Worm (Caenorhabditis elegans) whole organism, L4 larva: Measurements from ENCODE around the gene pptr-2.
A peak's percentile ranks its signal among the peaks of the same experiment; 100 is the strongest.

Experiments used
- F49E8.2 ChIP-seq: sonication (generic microtip); optimal IDR thresholded peaks from 2 replicates; lab custom pipeline; 2016; ENCODE audit warnings: missing compliant biosample characterization, mild to moderate bottlenecking, missing genetic modification characterization, borderline replicate concordance
- R02D3.7 ChIP-seq: fragments of 150-350 bp; sonication (generic microtip); optimal IDR thresholded peaks from 3 replicates; lab custom pipeline; 2014; ENCODE audit warnings: missing biosample characterization, missing genetic modification characterization
- T26A8.4 ChIP-seq: fragments of 200-800 bp; sonication (Bioruptor generic); IDR thresholded peaks from 2 replicates; pipeline ENCODE4 v1.3.6; 2022; ENCODE audit warnings: missing genetic modification characterization, missing compliant biosample characterization
- Y5F2A.4 ChIP-seq: fragments of 200-800 bp; sonication (Bioruptor generic); optimal IDR thresholded peaks from 2 replicates; lab custom pipeline; 2018; ENCODE audit warnings: mild to moderate bottlenecking, missing genetic modification characterization, missing compliant biosample characterization
- Y75B8A.6 ChIP-seq: fragments of 200-800 bp; sonication (Bioruptor generic); IDR thresholded peaks from 2 replicates; pipeline ENCODE4 v1.3.6; 2022; ENCODE audit warnings: missing genetic modification reagents, missing genetic modification characterization, missing compliant biosample characterization
- aha-1 ChIP-seq: fragments of 150-350 bp; peaks from one replicate; lab custom pipeline; 2014; ENCODE audit warnings: missing biosample characterization, missing genetic modification characterization
- arid-1 ChIP-seq: fragments of 200-800 bp; sonication (Bioruptor generic); conservative IDR thresholded peaks from 2 replicates; pipeline ENCODE4 v1.3.6; 2022; ENCODE audit warnings: missing genetic modification reagents, missing genetic modification characterization, missing compliant biosample characterization
- ceh-28 ChIP-seq: fragments of 150-350 bp; optimal IDR thresholded peaks from 2 replicates; lab custom pipeline; 2014; ENCODE audit warnings: missing biosample characterization, missing genetic modification reagents, missing genetic modification characterization
- ces-1 ChIP-seq: fragments of 150-350 bp; sonication (generic microtip); optimal IDR thresholded peaks from 4 replicates; lab custom pipeline; 2014; ENCODE audit warnings: missing biosample characterization, missing genetic modification reagents, missing genetic modification characterization
- cey-2 ChIP-seq: sonication (generic microtip); optimal IDR thresholded peaks from 3 replicates; lab custom pipeline; 2017; ENCODE audit warnings: missing genetic modification characterization, mild to moderate bottlenecking, missing compliant biosample characterization, antibody characterized with exemption, borderline replicate concordance; ENCODE audit not compliant: insufficient read depth
- daf-12 ChIP-seq: fragments of 150-350 bp; optimal IDR thresholded peaks from 2 replicates; lab custom pipeline; 2014; ENCODE audit warnings: missing biosample characterization, missing genetic modification reagents, missing genetic modification characterization
- daf-16 ChIP-seq, 3 experiments: sonication (generic microtip); optimal IDR thresholded peaks; 2 replicates each; lab custom pipeline; 2016 to 2017; ENCODE audit warnings: missing genetic modification characterization in 3 of 3, missing genetic modification reagents in 3 of 3, mild to moderate bottlenecking in 2 of 3, missing compliant biosample characterization in 2 of 3, missing biosample characterization in 1 of 3, moderate library complexity in 1 of 3
- dpl-1 ChIP-seq: fragments of 150-350 bp; optimal IDR thresholded peaks from 2 replicates; lab custom pipeline; 2014; ENCODE audit warnings: missing biosample characterization, missing genetic modification reagents, missing genetic modification characterization
- fos-1 ChIP-seq: fragments of 150-350 bp; optimal IDR thresholded peaks from 2 replicates; lab custom pipeline; 2014; ENCODE audit warnings: missing biosample characterization, missing genetic modification characterization
- hif-1 ChIP-seq, 2 experiments: sonication (generic microtip); optimal IDR thresholded peaks; 2 replicates each; lab custom pipeline; 2016 to 2017; ENCODE audit warnings: missing compliant biosample characterization in 2 of 2, missing genetic modification characterization in 2 of 2, missing genetic modification reagents in 2 of 2, missing genotype in 2 of 2, mild to moderate bottlenecking in 1 of 2
- hlh-30 ChIP-seq: sonication (generic microtip); optimal IDR thresholded peaks from 2 replicates; lab custom pipeline; 2017; ENCODE audit warnings: antibody characterized with exemption, mild to moderate bottlenecking, missing genetic modification characterization, missing compliant biosample characterization; ENCODE audit not compliant: insufficient read depth
- jun-1 ChIP-seq: fragments of 150-350 bp; optimal IDR thresholded peaks from 2 replicates; lab custom pipeline; 2014; ENCODE audit warnings: missing biosample characterization, missing genetic modification reagents, missing genetic modification characterization
- lin-15B ChIP-seq: fragments of 150-350 bp; sonication (generic microtip); optimal IDR thresholded peaks from 3 replicates; lab custom pipeline; 2014; ENCODE audit warnings: missing biosample characterization, missing genetic modification characterization
- lin-29 ChIP-seq: fragments of 200-800 bp; sonication (Bioruptor generic); IDR thresholded peaks from 2 replicates; pipeline ENCODE4 v1.3.6; 2022; ENCODE audit warnings: missing genetic modification reagents, missing genetic modification characterization, missing compliant biosample characterization
- lin-38 ChIP-seq: fragments of 200-800 bp; sonication (Bioruptor generic); IDR thresholded peaks from 2 replicates; pipeline ENCODE4 v1.3.6; 2022; ENCODE audit warnings: missing genetic modification reagents, missing genetic modification characterization, missing compliant biosample characterization
- lir-3 ChIP-seq: sonication (generic microtip); optimal IDR thresholded peaks from 2 replicates; lab custom pipeline; 2016; ENCODE audit warnings: mild to moderate bottlenecking, missing genetic modification characterization, missing compliant biosample characterization
- madf-5 ChIP-seq, 2 experiments: fragments of 200-800 bp; sonication (Bioruptor generic); IDR thresholded peaks; 2 replicates each; pipeline ENCODE4 v1.3.6; 2022; ENCODE audit warnings: missing compliant biosample characterization in 2 of 2, missing genetic modification characterization in 2 of 2
- mdl-1 ChIP-seq, 2 experiments: fragments of 150-350 bp in 1 of 2; sonication (generic microtip) in 1 of 2; optimal IDR thresholded peaks; 2 replicates each; lab custom pipeline; 2014 to 2017; ENCODE audit warnings: missing biosample characterization in 2 of 2, missing genetic modification characterization in 2 of 2
- mxl-2 ChIP-seq: fragments of 200-800 bp; sonication (Bioruptor generic); conservative IDR thresholded peaks from 2 replicates; pipeline ENCODE4 v1.3.6; 2022; ENCODE audit warnings: missing genetic modification reagents, missing genetic modification characterization, missing compliant biosample characterization
- nhr-11 ChIP-seq: fragments of 150-350 bp; optimal IDR thresholded peaks from 2 replicates; lab custom pipeline; 2014; ENCODE audit warnings: missing biosample characterization, missing genetic modification characterization
- nhr-111 ChIP-seq: fragments of 200-800 bp; sonication (Bioruptor generic); optimal IDR thresholded peaks from 2 replicates; lab custom pipeline; 2018; ENCODE audit warnings: mild to moderate bottlenecking, missing genetic modification characterization, missing compliant biosample characterization
- nhr-48 ChIP-seq: sonication (generic microtip); optimal IDR thresholded peaks from 2 replicates; lab custom pipeline; 2016; ENCODE audit warnings: mild to moderate bottlenecking, missing genetic modification characterization, missing compliant biosample characterization
- nhr-76 ChIP-seq: fragments of 150-350 bp; optimal IDR thresholded peaks from 2 replicates; lab custom pipeline; 2014; ENCODE audit warnings: missing biosample characterization, missing genetic modification characterization
- pha-4 ChIP-seq, 2 experiments: fragments of 150-350 bp in 1 of 2; fragments of 200-800 bp in 1 of 2; sonication (Bioruptor generic) in 1 of 2; IDR thresholded peaks in 1 of 2; optimal IDR thresholded peaks in 1 of 2; 2 replicates each; pipeline versions ENCODE4 v1.3.6 to Lab custom; 2014 to 2022; ENCODE audit warnings: missing genetic modification characterization in 2 of 2, missing genetic modification reagents in 2 of 2, missing biosample characterization in 1 of 2, missing compliant biosample characterization in 1 of 2
- php-3 ChIP-seq: fragments of 200-800 bp; sonication (Bioruptor generic); IDR thresholded peaks from 2 replicates; pipeline ENCODE4 v1.3.6; 2022; ENCODE audit warnings: missing genetic modification reagents, missing genetic modification characterization, missing compliant biosample characterization
- pqm-1 ChIP-seq: sonication (generic microtip); optimal IDR thresholded peaks from 2 replicates; lab custom pipeline; 2017; ENCODE audit warnings: missing biosample characterization, missing genetic modification characterization
- rbr-2 ChIP-seq: sonication (generic microtip); optimal IDR thresholded peaks from 2 replicates; lab custom pipeline; 2016; ENCODE audit warnings: missing genotype, missing genetic modification characterization, missing compliant biosample characterization
- snpc-1.2 ChIP-seq: fragments of 200-800 bp; sonication (Bioruptor generic); IDR thresholded peaks from 2 replicates; pipeline ENCODE4 v1.3.6; 2022; ENCODE audit warnings: missing genetic modification reagents, missing genetic modification characterization, missing compliant biosample characterization
- spr-3 ChIP-seq: fragments of 200-800 bp; sonication (Bioruptor generic); optimal IDR thresholded peaks from 2 replicates; lab custom pipeline; 2018; ENCODE audit warnings: mild to moderate bottlenecking, missing genetic modification characterization, missing compliant biosample characterization
- unc-39 ChIP-seq: sonication (generic microtip); optimal IDR thresholded peaks from 2 replicates; lab custom pipeline; 2017; ENCODE audit warnings: missing biosample characterization, missing genetic modification characterization
- unc-62 ChIP-seq, 3 experiments: fragments of 150-350 bp in 1 of 3; sonication (generic microtip); optimal IDR thresholded peaks in 2 of 3; peaks in 1 of 3; 1 replicate in 1 of 3; 2 replicates in 2 of 3; lab custom pipeline; 2014 to 2017; ENCODE audit warnings: missing biosample characterization in 3 of 3, missing genetic modification characterization in 3 of 3, missing genetic modification reagents in 3 of 3, missing genotype in 1 of 3
- zfp-3 ChIP-seq: fragments of 200-800 bp; sonication (Bioruptor generic); conservative IDR thresholded peaks from 2 replicates; pipeline ENCODE4 v1.3.6; 2022; ENCODE audit warnings: missing genetic modification reagents, missing genetic modification characterization, missing compliant biosample characterization
- zip-2 ChIP-seq: fragments of 150-350 bp; optimal IDR thresholded peaks from 2 replicates; lab custom pipeline; 2014; ENCODE audit warnings: missing biosample characterization, missing genetic modification characterization
- ztf-7 ChIP-seq: fragments of 150-350 bp; optimal IDR thresholded peaks from 2 replicates; lab custom pipeline; 2014; ENCODE audit warnings: missing biosample characterization, missing genetic modification characterization

Gene pptr-2

ce11 chrV:11069277-11069676 lies 34.5 kb upstream of the pptr-2 start, which contains the start of gene T04C12.8 (continued):
- no peak for TF ChIP-seq Y5F2A.4 (GFP tag; lab: Kevin White, UChicago)
- TF ChIP-seq F49E8.2, result no peak
- peak; percentile 21 for TF ChIP-seq nhr-48 (tag; lab: Kevin White, UChicago)
- TF ChIP-seq snpc-1.2 (GFP tag; lab: Robert Waterston, UW), result no peak
- TF ChIP-seq madf-5 (GFP tag; IDR thresholded peaks at IDR 0.05; lab: Robert Waterston, UW), result no peak
- TF ChIP-seq spr-3 (GFP tag; lab: Kevin White, UChicago), result no peak
- TF ChIP-seq pqm-1 (tag; lab: Kevin White, UChicago), result peak; percentile 94
- no peak for TF ChIP-seq zip-2 (tag; lab: Kevin White, UChicago)
- TF ChIP-seq mxl-2 (GFP tag; lab: Robert Waterston, UW), result no peak
- no peak for TF ChIP-seq fos-1 (tag; lab: Kevin White, UChicago)
- TF ChIP-seq php-3 (GFP tag; lab: Robert Waterston, UW), result peak; percentile 94
- peak; percentile 36; the same call in 1 of the 2 replicates for TF ChIP-seq T26A8.4
- peak; percentile 69 for TF ChIP-seq hlh-30 (tag; lab: Kevin White, UChicago)
- no peak for TF ChIP-seq dpl-1 (GFP tag; lab: Kevin White, UChicago)
- no peak for TF ChIP-seq lin-38 (GFP tag; lab: Robert Waterston, UW)
- no peak for TF ChIP-seq nhr-11
- TF ChIP-seq lir-3, result no peak
- no peak for TF ChIP-seq R02D3.7 (tag; lab: Kevin White, UChicago)

- TF ChIP-seq fos-1 (tag; lab: Kevin White, UChicago), result no peak
Observed at ce11 chrV:11065513-11065912, 30.8 kb upstream of the pptr-2 start, which contains the start of gene nlp-80. Gene nlp-80 (minus strand): TSS chrV:11065613.

ce11 chrV:11063115-11063514 lies 28.4 kb upstream of the pptr-2 start, which contains the start of gene T04C12.9:
Gene T04C12.9 (minus strand): TSS chrV:11063215.
- TF ChIP-seq aha-1 (tag; lab: Kevin White, UChicago) (peak; percentile 23), unc-62 (GFP tag; optimal IDR thresholded peaks at IDR 0.05 in 1 of 2; lab: Kevin White, UChicago) (peak in 1 of 2 experiments; percentile 4), unc-62 (tag; optimal IDR thresholded peaks at IDR 0.05; lab: Kevin White, UChicago) (no peak), pha-4 (GFP tag; IDR thresholded peaks at IDR 0.05; lab: Robert Waterston, UW) (no peak), pha-4 (tag; optimal IDR thresholded peaks at IDR 0.05; lab: Kevin White, UChicago) (no peak)

ce11 chrV:11061887-11062286 lies 27.2 kb upstream of the pptr-2 start:
- TF ChIP-seq nhr-76, result no peak
- no peak for TF ChIP-seq nhr-111
- TF ChIP-seq ztf-7, result no peak
- TF ChIP-seq hif-1 (tag; optimal IDR thresholded peaks at IDR 0.05; lab: Kevin White, UChicago), result no peak
- no peak for TF ChIP-seq daf-12 (tag; lab: Kevin White, UChicago)
- no peak for TF ChIP-seq zfp-3 (GFP tag; lab: Robert Waterston, UW)
- TF ChIP-seq nhr-48 (tag; lab: Kevin White, UChicago), result no peak
- TF ChIP-seq mdl-1 (tag; optimal IDR thresholded peaks at IDR 0.05; lab: Kevin White, UChicago), result peak in 1 of 2 experiments; percentile 14
- TF ChIP-seq lin-15B, result no peak
- no peak for TF ChIP-seq ceh-28 (tag; lab: Kevin White, UChicago)
- TF ChIP-seq daf-16 (GFP tag; optimal IDR thresholded peaks at IDR 0.05; lab: Kevin White, UChicago), result peak in 1 of 2 experiments; percentile 65
- TF ChIP-seq daf-16 (tag; optimal IDR thresholded peaks at IDR 0.05; lab: Kevin White, UChicago), result no peak
- no peak for TF ChIP-seq ces-1 (GFP tag; lab: Kevin White, UChicago)
- TF ChIP-seq arid-1 (GFP tag; lab: Robert Waterston, UW), result no peak
- peak; percentile 62 for TF ChIP-seq hlh-30 (tag; lab: Kevin White, UChicago)
- TF ChIP-seq Y75B8A.6 (GFP tag; lab: Robert Waterston, UW), result no peak
- TF ChIP-seq jun-1, result no peak
- TF ChIP-seq snpc-1.2 (GFP tag; lab: Robert Waterston, UW), result no peak
- TF ChIP-seq Y5F2A.4 (GFP tag; lab: Kevin White, UChicago), result no peak
- TF ChIP-seq php-3 (GFP tag; lab: Robert Waterston, UW), result no peak
- TF ChIP-seq unc-62 (GFP tag; optimal IDR thresholded peaks at IDR 0.05 in 1 of 2; lab: Kevin White, UChicago), result peak in 1 of 2 experiments; percentile 81
- TF ChIP-seq unc-62 (tag; optimal IDR thresholded peaks at IDR 0.05; lab: Kevin White, UChicago), result no peak
- TF ChIP-seq rbr-2, result no peak
- TF ChIP-seq madf-5 (GFP tag; IDR thresholded peaks at IDR 0.05; lab: Robert Waterston, UW), result no peak
- TF ChIP-seq unc-39 (tag; lab: Kevin White, UChicago), result no peak
- no peak for TF ChIP-seq cey-2 (tag; lab: Kevin White, UChicago)
- TF ChIP-seq lin-29, result no peak
